Worm (Caenorhabditis elegans): ENCODE measurements around the gene ttr-21.

ttr-21 gene

DNA sequence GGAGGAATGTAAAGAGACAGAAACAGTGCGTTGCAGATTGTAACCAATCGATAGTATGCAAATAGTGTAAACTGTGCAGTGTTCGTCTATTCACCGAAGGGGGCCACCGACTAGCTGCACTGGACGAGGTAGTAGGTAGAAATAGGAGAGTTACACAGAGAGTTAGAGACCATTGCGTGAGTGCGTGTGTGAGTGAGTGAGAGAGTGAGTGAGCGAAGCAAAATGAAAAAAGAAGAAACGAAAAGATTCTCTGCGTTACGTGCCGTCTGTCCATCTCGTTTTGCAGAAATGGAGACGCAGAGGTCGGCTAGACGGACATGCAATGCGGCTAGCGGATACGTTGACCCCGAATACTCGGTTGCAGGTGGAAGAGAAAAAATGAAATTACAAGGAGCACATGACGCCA lies 45.7 kb downstream of the ttr-21 start (continued):
- TF ChIP-seq skn-1 (tag; optimal IDR thresholded peaks at IDR 0.05) (no peak), mdl-1 (tag; optimal IDR thresholded peaks at IDR 0.05) (peak in 1 of 2 experiments; percentile 78), ceh-20 (GFP tag; IDR thresholded peaks at IDR 0.05) (peak; percentile 25; the same call in 1 of the 2 replicates), ctbp-1 (GFP tag; IDR thresholded peaks at IDR 0.05) (peak; percentile 66; the same call in 1 of the 2 replicates), set-16 (GFP tag; IDR thresholded peaks at IDR 0.05) (peak; percentile 17; the same call in 1 of the 2 replicates), F10B5.3 (tag; optimal IDR thresholded peaks at IDR 0.05) (no peak), zip-2 (tag; optimal IDR thresholded peaks at IDR 0.05) (no peak), F49E8.2 (tag; optimal IDR thresholded peaks at IDR 0.05; ENCODE audit: borderline replicate concordance) (no peak), nhr-10 (tag; optimal IDR thresholded peaks at IDR 0.05) (no peak), hlh-30 (tag; optimal IDR thresholded peaks at IDR 0.05; ENCODE audit: insufficient read depth) (peak; percentile 49), unc-130 (GFP tag; optimal IDR thresholded peaks at IDR 0.05) (no peak), ceh-28 (tag; optimal IDR thresholded peaks at IDR 0.05) (peak; percentile 16), lsy-2 (tag; optimal IDR thresholded peaks at IDR 0.05) (peak; percentile 46 to 49), duxl-1 (tag; optimal IDR thresholded peaks at IDR 0.05; ENCODE audit: poor library complexity) (no peak), hif-1 (tag; optimal IDR thresholded peaks at IDR 0.05) (peak in 1 of 2 experiments; percentile 91), pqm-1 (tag; optimal IDR thresholded peaks at IDR 0.05) (no peak), sdz-12 (GFP tag; optimal IDR thresholded peaks at IDR 0.05) (no peak), lin-29 (GFP tag; IDR thresholded peaks at IDR 0.05) (no peak), T20F7.1 (GFP tag; optimal IDR thresholded peaks at IDR 0.05) (peak; percentile 2), mes-2 (tag; optimal IDR thresholded peaks at IDR 0.05; ENCODE audit: poor library complexity, severe bottlenecking) (peak; percentile 75), ZK546.5 (tag; optimal IDR thresholded peaks at IDR 0.05) (no peak), nhr-28 (tag; optimal IDR thresholded peaks at IDR 0.05) (peak; percentile 66), unc-62 (GFP tag; optimal IDR thresholded peaks at IDR 0.05 in 1 of 2) (peak in 1 of 2 experiments; percentile 94), unc-62 (tag; optimal IDR thresholded peaks at IDR 0.05) (no peak), nhr-11 (tag; optimal IDR thresholded peaks at IDR 0.05) (peak; percentile 79), nhr-48 (tag; optimal IDR thresholded peaks at IDR 0.05) (peak; percentile 28)

DNA sequence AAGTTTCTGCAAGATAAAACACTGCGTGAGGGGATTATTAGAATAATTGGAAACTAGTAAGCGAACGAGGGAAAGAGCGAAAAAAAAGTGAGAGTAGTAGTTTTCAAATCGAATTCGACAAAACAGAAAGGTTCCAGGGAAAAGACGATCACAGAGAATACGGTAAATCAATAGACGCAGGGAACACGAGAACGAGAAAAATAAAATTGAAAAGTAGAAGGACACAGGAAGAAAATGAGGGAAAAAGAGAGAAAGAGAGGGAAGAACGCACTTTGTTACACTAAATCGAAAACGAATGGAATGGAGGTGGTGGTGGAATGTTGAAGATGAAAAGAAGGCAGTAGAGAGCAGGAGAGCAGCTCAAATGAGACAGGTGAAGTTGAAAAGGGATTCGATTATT lies 47.0 kb downstream of the ttr-21 start, which contains the start of gene swan-1:
swan-1 (minus strand) TSS at position 6 of the 400 bp plus-strand sequence.
- no peak for TF ChIP-seq ZK337.2 (GFP tag; IDR thresholded peaks at IDR 0.05)
- TF ChIP-seq lsy-2 (tag; optimal IDR thresholded peaks at IDR 0.05): peak in 1 of 2 experiments; percentile 9
- no peak for TF ChIP-seq spr-1 (tag; optimal IDR thresholded peaks at IDR 0.05)
- peak; percentile 1 for TF ChIP-seq hlh-11 (tag; optimal IDR thresholded peaks at IDR 0.05)
- TF ChIP-seq snpc-1.2 (GFP tag; IDR thresholded peaks at IDR 0.05): no peak
- TF ChIP-seq daf-16 (GFP tag; optimal IDR thresholded peaks at IDR 0.05): peak in 1 of 2 experiments; percentile 3
- no peak for TF ChIP-seq daf-16 (tag; optimal IDR thresholded peaks at IDR 0.05)
- no peak for TF ChIP-seq fos-1 (tag; optimal IDR thresholded peaks at IDR 0.05)
- no peak for TF ChIP-seq vab-7 (GFP tag; IDR thresholded peaks at IDR 0.05)
- TF ChIP-seq F37D6.2 (tag; optimal IDR thresholded peaks at IDR 0.05): no peak
- no peak for TF ChIP-seq lin-38 (GFP tag; IDR thresholded peaks at IDR 0.05)

DNA sequence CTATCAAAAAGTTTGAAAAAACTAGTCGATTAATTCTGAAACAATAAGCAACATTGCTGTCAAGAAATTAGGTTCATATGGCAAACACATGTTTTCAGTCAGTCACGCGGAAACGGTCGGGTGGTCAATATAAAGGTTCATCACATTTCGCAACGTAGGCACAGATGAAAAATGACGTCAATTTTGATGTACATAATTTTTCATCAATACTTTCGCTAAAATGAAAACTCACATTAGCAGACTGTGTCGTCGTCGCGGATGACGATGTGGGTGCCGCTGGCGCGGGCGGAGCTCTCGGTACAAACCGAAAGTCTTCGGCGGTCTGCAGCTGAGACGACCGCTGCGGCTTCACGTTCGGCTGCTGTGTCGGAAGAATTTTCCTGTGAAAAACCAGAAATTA lies 50.3 kb downstream of the ttr-21 start, which contains the start of gene swan-2:
swan-2 (minus strand) TSS at position 380 of the 400 bp plus-strand sequence.
- TF ChIP-seq fkh-10 (GFP tag; optimal IDR thresholded peaks at IDR 0.05) (no peak), vab-7 (GFP tag; IDR thresholded peaks at IDR 0.05) (no peak), mdl-1 (tag; optimal IDR thresholded peaks at IDR 0.05) (no peak), snpc-1.2 (GFP tag; IDR thresholded peaks at IDR 0.05) (no peak), ceh-82 (tag; optimal IDR thresholded peaks at IDR 0.05) (no peak), ces-1 (GFP tag; optimal IDR thresholded peaks at IDR 0.05) (no peak), set-16 (GFP tag; IDR thresholded peaks at IDR 0.05) (peak; percentile 77), daf-12 (tag; optimal IDR thresholded peaks at IDR 0.05) (no peak), zfp-3 (GFP tag; conservative IDR thresholded peaks at IDR 0.05) (no peak), R02D3.7 (tag; optimal IDR thresholded peaks at IDR 0.05) (no peak), ceh-32 (tag; optimal IDR thresholded peaks at IDR 0.05; ENCODE audit: poor library complexity) (no peak), hlh-30 (tag; optimal IDR thresholded peaks at IDR 0.05; ENCODE audit: insufficient read depth) (peak; percentile 36), lin-39 (tag; optimal IDR thresholded peaks at IDR 0.05) (no peak), unc-62 (GFP tag; optimal IDR thresholded peaks at IDR 0.05 in 1 of 2) (peak in 1 of 2 experiments; percentile 82), unc-62 (tag; optimal IDR thresholded peaks at IDR 0.05) (no peak), nhr-42 (GFP tag; IDR thresholded peaks at IDR 0.05) (no peak)

Data from whole organism, L4 larva.